Fruit fly (Drosophila melanogaster): Measurements from ENCODE around the gene CG8043.

CG8043 gene

DNA sequence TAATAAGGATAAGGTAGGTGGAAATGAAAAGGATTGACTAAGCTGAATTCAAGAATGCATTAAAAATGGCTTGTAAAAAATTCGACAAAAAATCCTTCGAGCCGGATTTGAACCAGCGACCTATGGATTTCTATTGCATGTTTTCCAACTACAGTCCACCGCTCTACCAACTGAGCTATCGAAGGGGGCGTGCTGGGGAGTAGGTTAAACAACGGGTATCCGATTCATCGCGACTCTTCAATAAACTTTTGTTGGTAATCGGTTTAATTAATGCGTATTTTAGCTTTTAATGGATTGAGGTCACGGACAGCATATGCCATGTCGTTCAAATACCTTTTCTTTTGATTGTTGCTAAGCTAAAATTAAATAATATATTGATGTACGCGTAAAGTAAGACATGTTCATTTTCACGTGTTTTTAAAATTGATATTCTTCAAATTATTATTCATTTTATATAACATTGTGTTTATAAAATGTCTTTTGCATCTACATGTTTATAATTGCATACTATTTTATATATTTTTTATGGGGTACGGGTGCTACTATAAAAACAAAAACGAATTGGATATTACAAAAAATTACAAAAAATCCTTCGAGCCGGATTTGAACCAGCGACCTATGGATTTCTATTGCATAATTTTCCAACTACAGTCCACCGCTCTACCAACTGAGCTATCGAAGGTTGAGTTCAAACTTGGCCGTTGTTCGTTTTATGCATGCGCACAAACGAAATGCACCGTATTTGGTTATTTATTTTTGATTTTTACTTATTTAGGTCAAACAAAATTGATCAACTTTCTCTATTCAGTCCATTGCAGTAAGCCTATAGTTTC, 8.5 kb upstream of the CG8043 start (continued):
- TF ChIP-seq Rx (GFP tag; IDR thresholded peaks at IDR 0.05) (no peak), Neu2 (GFP tag; optimal IDR thresholded peaks at IDR 0.05; ENCODE audit: borderline replicate concordance) (no peak), D (optimal IDR thresholded peaks at IDR 0.05) (no peak), D (GFP tag; optimal IDR thresholded peaks at IDR 0.05) (no peak), Meics (GFP tag; optimal IDR thresholded peaks at IDR 0.05) (no peak), YL-1 (GFP tag; optimal IDR thresholded peaks at IDR 0.05) (no peak), H2.0 (GFP tag; IDR thresholded peaks at IDR 0.05) (no peak), pzg (GFP tag; optimal IDR thresholded peaks at IDR 0.05) (no peak), CG1529 (GFP tag; optimal IDR thresholded peaks at IDR 0.05) (no peak), chif (GFP tag; optimal IDR thresholded peaks at IDR 0.05) (no peak), tll (GFP tag; optimal IDR thresholded peaks at IDR 0.05) (no peak), cato (GFP tag; optimal IDR thresholded peaks at IDR 0.05; ENCODE audit: borderline replicate concordance) (no peak), sim (GFP tag; IDR thresholded peaks at IDR 0.05) (no peak), CG4707 (GFP tag; optimal IDR thresholded peaks at IDR 0.05) (no peak), CG4820 (GFP tag; optimal IDR thresholded peaks at IDR 0.05) (no peak), CG8281 (tag; optimal IDR thresholded peaks at IDR 0.05) (no peak), Hr39 (optimal IDR thresholded peaks at IDR 0.05) (no peak), CG12104 (GFP tag; optimal IDR thresholded peaks at IDR 0.05) (no peak), CoRest (tag; optimal IDR thresholded peaks at IDR 0.05) (no peak), CG18619 (GFP tag; optimal IDR thresholded peaks at IDR 0.05) (no peak), CG17361 (GFP tag; IDR thresholded peaks at IDR 0.05) (no peak), Bdp1 (GFP tag; optimal IDR thresholded peaks at IDR 0.05) (peak; percentile 98), gce (GFP tag; IDR thresholded peaks at IDR 0.05) (no peak), lmd (GFP tag; IDR thresholded peaks at IDR 0.05) (no peak), hb (GFP tag; IDR thresholded peaks at IDR 0.05; ENCODE audit: partially characterized antibody) (peak; percentile 68), inv (GFP tag; IDR thresholded peaks at IDR 0.05; ENCODE audit: partially characterized antibody) (peak; percentile 24), NK7.1 (GFP tag; optimal IDR thresholded peaks at IDR 0.05) (no peak), CG17385 (GFP tag; optimal IDR thresholded peaks at IDR 0.05) (peak; percentile 2), sna (GFP tag; IDR thresholded peaks at IDR 0.05; ENCODE audit: partially characterized antibody) (peak; percentile 44; the same call in 1 of the 2 replicates), sug (tag; optimal IDR thresholded peaks at IDR 0.05) (peak; percentile 40), CG9797 (GFP tag; optimal IDR thresholded peaks at IDR 0.05) (no peak), CG9727 (GFP tag; optimal IDR thresholded peaks at IDR 0.05) (no peak), Blimp-1 (GFP tag; optimal IDR thresholded peaks at IDR 0.05) (no peak), CG2129 (GFP tag; IDR thresholded peaks at IDR 0.05; ENCODE audit: partially characterized antibody) (no peak), CG6654 (GFP tag; optimal IDR thresholded peaks at IDR 0.05) (no peak), Nf-YB (GFP tag; optimal IDR thresholded peaks at IDR 0.05) (no peak), Chrac-16 (GFP tag; optimal IDR thresholded peaks at IDR 0.05) (no peak), CG9215 (GFP tag; IDR thresholded peaks at IDR 0.05) (no peak), Abd-B (GFP tag; optimal IDR thresholded peaks at IDR 0.05) (no peak), dm (GFP tag; optimal IDR thresholded peaks at IDR 0.05) (no peak), CG15601 (tag; optimal IDR thresholded peaks at IDR 0.05) (no peak), CG3281 (GFP tag; optimal IDR thresholded peaks at IDR 0.05) (no peak), zf30C (GFP tag; optimal IDR thresholded peaks at IDR 0.05) (no peak), esg (GFP tag; conservative IDR thresholded peaks at IDR 0.05) (no peak), twi (tag; optimal IDR thresholded peaks at IDR 0.05) (no peak), gsb-n (tag; optimal IDR thresholded peaks at IDR 0.05) (no peak), phol (tag; optimal IDR thresholded peaks at IDR 0.05) (no peak), Aef1 (GFP tag; IDR thresholded peaks at IDR 0.05) (no peak), CG12236 (GFP tag; optimal IDR thresholded peaks at IDR 0.05) (no peak), Dip2 (GFP tag; IDR thresholded peaks at IDR 0.05) (no peak)
